Fruit fly (Drosophila melanogaster): Measurements from ENCODE around the gene CG9988.

Gene CG9988

DNA sequence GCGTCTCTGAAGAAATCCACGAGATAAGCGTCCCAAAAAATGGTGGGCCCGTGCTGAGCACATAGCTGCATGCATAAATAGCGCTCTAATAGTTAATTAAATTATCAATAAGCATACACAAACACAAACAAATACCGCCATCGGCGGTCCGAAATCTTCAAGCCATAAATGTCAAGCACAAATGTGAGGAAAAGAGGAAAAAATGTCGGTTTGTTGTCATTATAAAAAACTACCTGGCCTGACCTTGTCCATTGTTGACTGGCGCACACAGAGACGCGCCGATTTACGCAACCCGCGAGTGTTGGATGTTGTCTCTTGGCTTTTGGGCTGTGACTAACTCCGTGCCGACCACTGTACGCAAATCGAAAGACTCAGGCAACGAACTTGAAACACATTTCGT, 51.8 kb downstream of the CG9988 start:
- no peak for TF ChIP-seq CG9139 (GFP tag; optimal IDR thresholded peaks at IDR 0.05)
- TF ChIP-seq CG6854 (GFP tag; optimal IDR thresholded peaks at IDR 0.05): no peak
- no peak for TF ChIP-seq CG10631 (GFP tag; optimal IDR thresholded peaks at IDR 0.05)
- no peak for TF ChIP-seq CG10669 (GFP tag; optimal IDR thresholded peaks at IDR 0.05)
- no peak for TF ChIP-seq fd85E (GFP tag; optimal IDR thresholded peaks at IDR 0.05)
- TF ChIP-seq CG16779 (tag; optimal IDR thresholded peaks at IDR 0.05): no peak
- TF ChIP-seq acj6 (GFP tag; optimal IDR thresholded peaks at IDR 0.05): no peak
- peak; percentile 12 for TF ChIP-seq fkh (GFP tag; optimal IDR thresholded peaks at IDR 0.05)
